Worm (Caenorhabditis elegans): ENCODE data around the gene str-238.

- TF ChIP-seq flt-1 (GFP tag; IDR thresholded peaks at IDR 0.05) (no peak), med-1 (GFP tag; optimal IDR thresholded peaks at IDR 0.05; ENCODE audit: insufficient read depth) (no peak), tab-1 (GFP tag; IDR thresholded peaks at IDR 0.05) (no peak), cog-1 (tag; optimal IDR thresholded peaks at IDR 0.05) (no peak), T22C8.4 (GFP tag; IDR thresholded peaks at IDR 0.05) (no peak), ztf-23 (GFP tag; IDR thresholded peaks at IDR 0.05) (no peak), ztf-29 (GFP tag; IDR thresholded peaks at IDR 0.05) (no peak), klf-2 (GFP tag; conservative IDR thresholded peaks at IDR 0.05) (no peak), ref-1 (GFP tag; conservative IDR thresholded peaks at IDR 0.05) (no peak)
Observed at ce11 chrV:802726-803125, 37.9 kb downstream of the str-238 start.
